ENCODE assay signal across 1 fruit fly cellular context in the genomic region with DNA sequence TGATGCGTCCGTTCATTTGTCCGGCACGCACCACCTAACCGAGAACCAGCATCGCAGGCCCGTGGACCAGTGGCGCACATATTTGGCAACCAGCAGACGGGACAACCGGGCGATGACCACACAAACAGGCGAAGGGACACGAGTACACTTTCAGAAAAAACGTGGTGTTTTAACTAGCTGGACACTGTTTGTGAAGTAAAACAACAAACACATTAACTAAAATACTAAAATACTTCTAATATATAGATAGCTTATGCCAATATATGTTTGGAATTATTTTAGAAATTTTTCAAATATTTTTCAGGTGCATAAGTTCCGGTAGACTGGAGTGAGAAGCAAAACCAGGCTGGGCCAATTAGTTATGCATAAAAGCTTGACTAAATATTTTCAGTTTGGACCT.
TF ChIP-seq lines count a peak whose summit lies in the region.

No protein-coding gene starts in this region.

TF ChIP-seq in whole organism, prepupa, 60 proteins besides CTCF, POLR2A, EP300 and RAD21 (continued from another document):
- TF ChIP-seq spab (GFP tag; optimal IDR thresholded peaks at IDR 0.05; lab: Kevin White, UChicago) (no peak), CG6792 (GFP tag; optimal IDR thresholded peaks at IDR 0.05; lab: Kevin White, UChicago) (no peak), Sox14 (GFP tag; optimal IDR thresholded peaks at IDR 0.05; lab: Kevin White, UChicago) (no peak), CG11902 (GFP tag; optimal IDR thresholded peaks at IDR 0.05; lab: Kevin White, UChicago) (no peak), CG6163 (GFP tag; IDR thresholded peaks at IDR 0.05; lab: Robert Waterston, UW) (no peak), lz (GFP tag; optimal IDR thresholded peaks at IDR 0.05; lab: Kevin White, UChicago) (peak; percentile 6), CG8119 (GFP tag; IDR thresholded peaks at IDR 0.05; lab: Robert Waterston, UW) (no peak), CG9139 (GFP tag; optimal IDR thresholded peaks at IDR 0.05; lab: Kevin White, UChicago) (no peak), achi (GFP tag; optimal IDR thresholded peaks at IDR 0.05; lab: Kevin White, UChicago) (no peak), CG6854 (GFP tag; optimal IDR thresholded peaks at IDR 0.05; lab: Kevin White, UChicago) (no peak)
